Worm (Caenorhabditis elegans): ENCODE data around the gene fbxa-176.
A peak's percentile ranks its signal among the peaks of the same experiment; 100 is the strongest.

Gene fbxa-176

DNA sequence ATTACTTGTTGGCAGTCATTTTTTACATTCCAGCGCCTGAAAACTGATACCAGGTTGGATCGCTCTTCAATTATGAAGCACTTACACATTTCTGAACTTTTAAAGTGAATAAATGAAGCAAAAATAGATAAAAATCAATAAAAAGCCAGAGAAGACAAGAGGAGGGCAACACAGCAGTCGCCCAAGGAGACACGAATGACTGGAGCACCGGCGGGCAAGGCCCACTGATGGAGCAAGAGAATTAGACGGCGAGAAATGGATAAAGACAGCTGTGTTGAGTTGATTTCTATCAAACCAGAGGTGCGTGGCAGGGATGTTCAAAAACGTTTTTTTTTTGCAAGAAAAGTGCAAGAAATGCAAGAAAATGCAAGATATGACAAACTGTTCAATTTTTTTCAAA lies 10.2 kb upstream of the fbxa-176 start:
- TF ChIP-seq ZK546.5 (tag; optimal IDR thresholded peaks at IDR 0.05) (no peak), pha-4 (GFP tag; IDR thresholded peaks at IDR 0.05) (no peak), pha-4 (tag; optimal IDR thresholded peaks at IDR 0.05) (no peak), mxl-3 (GFP tag; optimal IDR thresholded peaks at IDR 0.05) (no peak), jun-1 (tag; optimal IDR thresholded peaks at IDR 0.05) (no peak), nhr-102 (tag; optimal IDR thresholded peaks at IDR 0.05) (no peak), ceh-82 (tag; optimal IDR thresholded peaks at IDR 0.05) (no peak), lin-15B (tag; optimal IDR thresholded peaks at IDR 0.05) (no peak), pqm-1 (tag; optimal IDR thresholded peaks at IDR 0.05) (no peak), nhr-77 (tag; optimal IDR thresholded peaks at IDR 0.05) (no peak), lin-1 (GFP tag; IDR thresholded peaks at IDR 0.05) (no peak), nhr-42 (GFP tag; IDR thresholded peaks at IDR 0.05) (no peak), zag-1 (tag; optimal IDR thresholded peaks at IDR 0.05) (no peak), hmg-1.1 (GFP tag; IDR thresholded peaks at IDR 0.05) (no peak), T26A8.4 (GFP tag; IDR thresholded peaks at IDR 0.05) (no peak)

DNA sequence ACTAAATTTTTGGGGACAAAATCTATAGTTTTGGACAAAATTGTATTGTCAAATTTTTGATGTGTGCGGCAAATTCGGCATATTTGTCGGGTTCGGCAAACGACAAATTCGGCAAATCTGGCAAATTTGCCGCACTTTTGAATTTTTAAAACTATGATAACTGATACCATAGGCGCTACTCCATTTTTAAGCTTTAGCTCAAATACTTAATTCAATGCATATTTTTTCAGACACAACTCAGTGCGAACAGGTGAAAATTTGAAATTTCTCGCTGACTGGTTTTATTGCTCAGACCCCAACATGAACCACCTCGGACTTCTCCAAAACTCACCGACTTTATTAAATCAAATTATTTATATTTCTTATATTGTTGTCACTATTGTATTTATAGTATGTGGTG lies 9.2 kb upstream of the fbxa-176 start, which contains the start of gene srz-25:
srz-25 (plus strand) TSS at position 301 of the 400 bp plus-strand sequence.
- TF ChIP-seq ceh-44 (GFP tag; IDR thresholded peaks at IDR 0.05) (no peak), lin-38 (GFP tag; IDR thresholded peaks at IDR 0.05) (no peak), Y105C5A.15 (GFP tag; IDR thresholded peaks at IDR 0.05) (no peak)

DNA sequence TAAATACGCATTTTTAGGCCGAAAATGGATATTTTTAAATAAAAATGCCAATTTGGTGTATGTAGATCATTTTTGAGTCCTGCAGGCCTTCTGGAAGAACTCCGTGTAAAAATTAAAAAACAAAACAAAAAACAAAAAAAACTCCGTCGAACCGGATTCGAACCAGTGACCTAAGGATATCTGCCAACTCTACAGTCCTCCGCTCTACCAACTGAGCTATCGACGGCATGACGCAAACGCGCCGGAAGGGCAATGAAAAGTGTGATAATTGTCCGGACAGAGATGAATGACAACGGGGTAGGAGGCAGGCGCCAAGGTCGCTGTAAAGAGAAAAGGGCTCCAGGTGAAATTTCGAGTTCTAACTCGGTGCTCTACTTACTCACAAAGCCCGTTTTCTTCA lies 7.2 kb upstream of the fbxa-176 start:
- TF ChIP-seq daf-16 (GFP tag; optimal IDR thresholded peaks at IDR 0.05) (no peak), daf-16 (tag; optimal IDR thresholded peaks at IDR 0.05) (peak; percentile 13), spr-3 (GFP tag; optimal IDR thresholded peaks at IDR 0.05) (no peak), snpc-1.2 (GFP tag; IDR thresholded peaks at IDR 0.05) (peak; percentile 40; the same call in 1 of the 2 replicates), unc-39 (tag; optimal IDR thresholded peaks at IDR 0.05) (no peak), egl-43 (GFP tag; IDR thresholded peaks at IDR 0.05) (peak; percentile 75), lim-7 (GFP tag; IDR thresholded peaks at IDR 0.05) (peak; percentile 73), dmd-8 (GFP tag; IDR thresholded peaks at IDR 0.05) (0 out of 2 replicates have a peak, but pooled peaks have one; percentile 29), mes-2 (tag; optimal IDR thresholded peaks at IDR 0.05; ENCODE audit: poor library complexity, severe bottlenecking) (peak; percentile 1), zfp-3 (GFP tag; conservative IDR thresholded peaks at IDR 0.05) (0 out of 2 replicates have a peak, but pooled peaks have one; percentile 39), jun-1 (tag; optimal IDR thresholded peaks at IDR 0.05) (no peak), dmd-6 (GFP tag; IDR thresholded peaks at IDR 0.05) (peak; percentile 24; the same call in 1 of the 2 replicates), F26F4.8 (GFP tag; conservative IDR thresholded peaks at IDR 0.05) (0 out of 2 replicates have a peak, but pooled peaks have one; percentile 24), madf-9 (GFP tag; conservative IDR thresholded peaks at IDR 0.05) (no peak), ces-1 (GFP tag; optimal IDR thresholded peaks at IDR 0.05) (no peak), madf-5 (GFP tag; IDR thresholded peaks at IDR 0.05) (0 out of 4 replicates have a peak, but pooled peaks of 1 of the 2 experiments have one; percentile 35), duxl-1 (tag; optimal IDR thresholded peaks at IDR 0.05; ENCODE audit: poor library complexity) (peak; percentile 65), pqm-1 (tag; optimal IDR thresholded peaks at IDR 0.05) (no peak)

DNA sequence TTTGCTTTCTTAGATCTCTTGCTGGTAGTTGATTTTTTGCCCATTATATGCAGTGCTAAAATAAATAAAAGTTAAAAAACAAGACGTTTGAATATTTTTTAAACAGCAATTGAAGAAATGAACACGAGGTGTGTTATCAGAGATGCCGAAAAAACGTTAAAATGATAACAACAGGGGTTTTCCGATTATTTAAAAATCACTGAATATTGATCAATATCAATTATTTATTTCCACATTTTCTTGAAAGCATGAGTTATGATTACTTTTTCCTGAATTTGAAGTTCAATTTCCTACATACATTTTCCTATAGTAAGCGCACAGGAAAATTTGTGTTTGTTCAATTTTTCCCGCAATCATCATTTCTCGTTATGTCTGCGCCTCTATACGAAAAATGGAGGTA lies 2.5 kb upstream of the fbxa-176 start:
- TF ChIP-seq nhr-28 (tag; optimal IDR thresholded peaks at IDR 0.05) = peak; percentile 34
- no peak for TF ChIP-seq daf-16 (GFP tag; optimal IDR thresholded peaks at IDR 0.05)
- TF ChIP-seq daf-16 (tag; optimal IDR thresholded peaks at IDR 0.05) = peak; percentile 80
- peak; percentile 25 for TF ChIP-seq duxl-1 (tag; optimal IDR thresholded peaks at IDR 0.05; ENCODE audit: poor library complexity)
- peak; percentile 45 for TF ChIP-seq pqm-1 (tag; optimal IDR thresholded peaks at IDR 0.05)
- no peak for TF ChIP-seq arid-1 (GFP tag; conservative IDR thresholded peaks at IDR 0.05)
- TF ChIP-seq Y5F2A.4 (GFP tag; optimal IDR thresholded peaks at IDR 0.05) = no peak

All from whole organism, L4 larva.